Fruit fly (Drosophila melanogaster) whole organism, wandering third instar larva: Measurements from ENCODE around the gene Lip1.

Experiments used
- CG32264 ChIP-seq: fragments of 200-800 bp; sonication (Bioruptor generic); optimal IDR thresholded peaks from 2 replicates; lab custom pipeline; 2016; ENCODE audit warnings: missing biosample characterization, missing genetic modification characterization
- CG9705 ChIP-seq: fragments of 200-800 bp; sonication (Bioruptor generic); optimal IDR thresholded peaks from 2 replicates; lab custom pipeline; 2018; ENCODE audit warnings: missing biosample characterization, mild to moderate bottlenecking, missing genetic modification characterization
- CrebA ChIP-seq: fragments of 200-800 bp; sonication (Bioruptor generic); optimal IDR thresholded peaks from 2 replicates; lab custom pipeline; 2016; ENCODE audit warnings: missing biosample characterization, mild to moderate bottlenecking, missing genetic modification characterization, borderline replicate concordance
- Dfd ChIP-seq: fragments of >200 bp; optimal IDR thresholded peaks from 2 replicates; lab custom pipeline; 2017; ENCODE audit warnings: missing biosample characterization, missing genetic modification characterization
- Dif ChIP-seq: fragments of 200-275, 200-300 bp; sonication (Bioruptor generic); optimal IDR thresholded peaks from 2 replicates; lab custom pipeline; 2018; ENCODE audit warnings: missing biosample characterization, missing genetic modification characterization; ENCODE audit not compliant: partially characterized antibody
- GATAd ChIP-seq: sonication (Bioruptor generic); optimal IDR thresholded peaks from 2 replicates; lab custom pipeline; 2016; ENCODE audit warnings: missing biosample characterization, missing genetic modification characterization
- HLH106 ChIP-seq: fragments of 200-800 bp; optimal IDR thresholded peaks from 3 replicates; lab custom pipeline; 2019; ENCODE audit warnings: missing biosample characterization, mild to moderate bottlenecking, missing genetic modification characterization, moderate library complexity
- Hnf4 ChIP-seq: fragments of 200-800 bp; sonication (Bioruptor generic); optimal IDR thresholded peaks from 2 replicates; lab custom pipeline; 2016; ENCODE audit warnings: missing biosample characterization, mild to moderate bottlenecking, missing genetic modification characterization
- Hr78 ChIP-seq: fragments of >200 bp; optimal IDR thresholded peaks from 2 replicates; lab custom pipeline; 2017; ENCODE audit warnings: missing biosample characterization, missing genetic modification characterization
- Hr83 ChIP-seq: fragments of 200-300 bp; sonication (Bioruptor generic); optimal IDR thresholded peaks from 2 replicates; lab custom pipeline; 2016; ENCODE audit warnings: missing biosample characterization, mild to moderate bottlenecking, missing genetic modification characterization, moderate library complexity; ENCODE audit not compliant: poor library complexity, severe bottlenecking
- Jra ChIP-seq: sonication (Bioruptor generic); optimal IDR thresholded peaks from 2 replicates; lab custom pipeline; 2016; ENCODE audit warnings: missing biosample characterization, missing genetic modification characterization
- Mio ChIP-seq: sonication (Bioruptor generic); optimal IDR thresholded peaks from 2 replicates; lab custom pipeline; 2016; ENCODE audit warnings: missing biosample characterization, missing genetic modification characterization
- Myc ChIP-seq: fragments of >200 bp; optimal IDR thresholded peaks from 2 replicates; lab custom pipeline; 2017
- N ChIP-seq: fragments of >200 bp; optimal IDR thresholded peaks from 2 replicates; lab custom pipeline; 2018; ENCODE audit warnings: missing biosample characterization, missing external identifiers, missing genetic modification characterization
- OdsH ChIP-seq: fragments of 200-800 bp; sonication (Bioruptor generic); optimal IDR thresholded peaks from 2 replicates; lab custom pipeline; 2016; ENCODE audit warnings: missing biosample characterization, mild to moderate bottlenecking, missing genetic modification characterization
- Rel ChIP-seq, 2 experiments: fragments of 200-800 bp; sonication (Bioruptor generic) in 1 of 2; optimal IDR thresholded peaks; 2 replicates in 1 of 2; 3 replicates in 1 of 2; lab custom pipeline; 2016 to 2019; ENCODE audit warnings: mild to moderate bottlenecking in 2 of 2, missing biosample characterization in 2 of 2, missing genetic modification characterization in 2 of 2, moderate library complexity in 1 of 2
- Sp1 ChIP-seq: fragments of 200-800 bp; sonication (Bioruptor generic); optimal IDR thresholded peaks from 3 replicates; lab custom pipeline; 2019; ENCODE audit warnings: missing biosample characterization, mild to moderate bottlenecking, missing genetic modification characterization, moderate library complexity
- Vsx2 ChIP-seq: fragments of 200-300, 225-300 bp; sonication (Bioruptor generic); optimal IDR thresholded peaks from 2 replicates; lab custom pipeline; 2018; ENCODE audit warnings: missing biosample characterization, missing genetic modification characterization; ENCODE audit not compliant: partially characterized antibody
- br ChIP-seq: fragments of 200-800 bp; sonication (Bioruptor generic); optimal IDR thresholded peaks from 2 replicates; lab custom pipeline; 2016; ENCODE audit warnings: missing biosample characterization, missing genetic modification characterization
- brk ChIP-seq: fragments of 200-800 bp; sonication (Bioruptor generic); optimal IDR thresholded peaks from 2 replicates; lab custom pipeline; 2016; ENCODE audit warnings: missing biosample characterization, mild to moderate bottlenecking, missing genetic modification characterization
- dmrt93B ChIP-seq: fragments of 200-800 bp; sonication (Bioruptor generic); optimal IDR thresholded peaks from 2 replicates; lab custom pipeline; 2018; ENCODE audit warnings: missing biosample characterization, mild to moderate bottlenecking, missing genetic modification characterization
- ey ChIP-seq: fragments of 200-800 bp; sonication (Bioruptor generic); optimal IDR thresholded peaks from 2 replicates; lab custom pipeline; 2016; ENCODE audit warnings: missing biosample characterization, missing genetic modification characterization
- foxo ChIP-seq, 2 experiments: fragments of 200-800 bp; sonication (Bioruptor generic); optimal IDR thresholded peaks; 2 replicates in 1 of 2; 3 replicates in 1 of 2; lab custom pipeline; 2016 to 2017; ENCODE audit warnings: missing biosample characterization in 2 of 2, missing genetic modification characterization in 2 of 2
- fru ChIP-seq: fragments of 200-800 bp; sonication (Bioruptor generic); optimal IDR thresholded peaks from 3 replicates; lab custom pipeline; 2016; ENCODE audit warnings: missing biosample characterization, mild to moderate bottlenecking, missing genetic modification characterization
- h ChIP-seq: fragments of 200-800 bp; sonication (Bioruptor generic); optimal IDR thresholded peaks from 3 replicates; lab custom pipeline; 2016; ENCODE audit warnings: missing biosample characterization, mild to moderate bottlenecking, missing genetic modification characterization
- jim ChIP-seq: fragments of 175-275, 200-325 bp; sonication (Bioruptor generic); optimal IDR thresholded peaks from 2 replicates; lab custom pipeline; 2016; ENCODE audit warnings: missing biosample characterization, mild to moderate bottlenecking, missing genetic modification characterization
- lola ChIP-seq: fragments of >200 bp; optimal IDR thresholded peaks from 2 replicates; lab custom pipeline; 2017; ENCODE audit warnings: missing biosample characterization, missing genetic modification characterization
- pan ChIP-seq: fragments of >200 bp; optimal IDR thresholded peaks from 2 replicates; lab custom pipeline; 2017
- psq ChIP-seq: fragments of 200-800 bp; sonication (Bioruptor generic); optimal IDR thresholded peaks from 3 replicates; lab custom pipeline; 2017; ENCODE audit warnings: missing biosample characterization, mild to moderate bottlenecking, missing genetic modification characterization, moderate library complexity
- rgr ChIP-seq: fragments of 200-800 bp; sonication (Bioruptor generic); optimal IDR thresholded peaks from 3 replicates; lab custom pipeline; 2016; ENCODE audit warnings: missing biosample characterization, mild to moderate bottlenecking, missing genetic modification characterization
- sage ChIP-seq: fragments of 200-800 bp; sonication (Bioruptor generic); optimal IDR thresholded peaks from 2 replicates; lab custom pipeline; 2016; ENCODE audit warnings: missing biosample characterization, mild to moderate bottlenecking, missing genetic modification characterization
- sv ChIP-seq: fragments of 200-800 bp; sonication (Bioruptor generic); optimal IDR thresholded peaks from 3 replicates; lab custom pipeline; 2016; ENCODE audit warnings: missing biosample characterization, missing genetic modification characterization
- tai ChIP-seq: sonication (Bioruptor generic); optimal IDR thresholded peaks from 2 replicates; lab custom pipeline; 2016; ENCODE audit warnings: missing biosample characterization, missing genetic modification characterization
- usp ChIP-seq: fragments of >200 bp; optimal IDR thresholded peaks from 2 replicates; lab custom pipeline; 2017; ENCODE audit warnings: missing biosample characterization, missing genetic modification characterization
- woc ChIP-seq: sonication (Bioruptor generic); optimal IDR thresholded peaks from 2 replicates; lab custom pipeline; 2016; ENCODE audit warnings: missing biosample characterization, mild to moderate bottlenecking, missing genetic modification characterization

Lip1 gene

DNA sequence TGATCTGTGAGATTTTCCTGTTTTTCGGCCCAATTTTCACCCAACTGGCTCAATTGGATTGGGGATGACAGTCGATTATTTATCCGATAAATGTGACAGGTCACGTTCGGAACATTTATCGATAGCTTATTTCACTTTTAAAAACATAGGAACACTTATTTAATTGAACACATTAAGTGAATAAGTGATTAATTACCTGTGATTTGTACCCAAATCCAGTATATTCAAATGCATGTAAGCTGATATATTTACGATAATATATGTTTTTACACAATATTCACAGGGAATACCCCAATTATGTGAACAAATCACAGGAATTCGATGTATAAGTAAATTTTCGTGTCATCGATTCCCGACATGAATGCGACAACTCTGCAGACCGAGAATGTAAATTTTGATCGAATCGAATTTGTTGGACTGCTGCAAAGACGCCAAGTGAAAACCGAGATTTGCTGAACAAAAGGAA lies 31.0 kb upstream of the Lip1 start, which contains the start of the genes EMC3 and Dpy-30L1:
EMC3 (minus strand) TSS at position 81 of the 466 bp plus-strand sequence.
Dpy-30L1 (plus strand) TSS at position 311 of the 466 bp plus-strand sequence.
- TF ChIP-seq Rel (GFP tag; optimal IDR thresholded peaks at IDR 0.05; lab: Kevin White, UChicago) = no peak
- TF ChIP-seq Rel (tag; optimal IDR thresholded peaks at IDR 0.05; lab: Kevin White, UChicago) = peak; percentile 75
- TF ChIP-seq rgr (GFP tag; lab: Kevin White, UChicago) = no peak
- TF ChIP-seq dmrt93B (GFP tag; lab: Kevin White, UChicago) = no peak
- TF ChIP-seq lola (GFP tag; lab: Kevin White, UChicago) = no peak
- no peak for TF ChIP-seq sage (GFP tag; lab: Kevin White, UChicago)
- TF ChIP-seq ey (GFP tag; lab: Kevin White, UChicago) = peak; percentile 55
- TF ChIP-seq CrebA (GFP tag; lab: Kevin White, UChicago) = no peak
- TF ChIP-seq foxo (GFP tag; optimal IDR thresholded peaks at IDR 0.05; lab: Kevin White, UChicago) = no peak
- TF ChIP-seq Dfd (GFP tag; lab: Kevin White, UChicago) = no peak
- TF ChIP-seq pan (lab: Kevin White, UChicago) = no peak
- TF ChIP-seq Mio (GFP tag; lab: Kevin White, UChicago) = no peak
- no peak for TF ChIP-seq brk (GFP tag; lab: Kevin White, UChicago)
- TF ChIP-seq Vsx2 = no peak
- peak; percentile 32 for TF ChIP-seq fru (GFP tag; lab: Kevin White, UChicago)
- TF ChIP-seq jim = no peak
- peak; percentile 21 for TF ChIP-seq br (GFP tag; lab: Kevin White, UChicago)
- TF ChIP-seq HLH106 = peak; percentile 58
- TF ChIP-seq tai = no peak
- TF ChIP-seq Jra (GFP tag; lab: Kevin White, UChicago) = no peak
- no peak for TF ChIP-seq Dif (GFP tag; lab: Kevin White, UChicago)
- peak; percentile 65 for TF ChIP-seq h
- TF ChIP-seq Sp1 (GFP tag; lab: Kevin White, UChicago) = no peak
- TF ChIP-seq sv = no peak
- no peak for TF ChIP-seq Myc (lab: Kevin White, UChicago)
- TF ChIP-seq Hnf4 (GFP tag; lab: Kevin White, UChicago) = no peak
- TF ChIP-seq usp (GFP tag; lab: Kevin White, UChicago) = no peak
- TF ChIP-seq woc (GFP tag; lab: Kevin White, UChicago) = no peak
- peak; percentile 37 for TF ChIP-seq OdsH (GFP tag; lab: Kevin White, UChicago)
- no peak for TF ChIP-seq N (GFP tag; lab: Kevin White, UChicago)
- TF ChIP-seq Hr83 (GFP tag; lab: Kevin White, UChicago) = no peak
- peak; percentile 30 for TF ChIP-seq CG9705 (GFP tag; lab: Kevin White, UChicago)
- TF ChIP-seq psq (GFP tag; lab: Kevin White, UChicago) = peak; percentile 30
- no peak for TF ChIP-seq Hr78
- TF ChIP-seq CG32264 (GFP tag; lab: Kevin White, UChicago) = no peak
- peak; percentile 15 for TF ChIP-seq GATAd (GFP tag; lab: Kevin White, UChicago)

- TF ChIP-seq CrebA (GFP tag; lab: Kevin White, UChicago) = no peak
- no peak for TF ChIP-seq Myc (lab: Kevin White, UChicago)
- no peak for TF ChIP-seq pan (lab: Kevin White, UChicago)
- no peak for TF ChIP-seq psq (GFP tag; lab: Kevin White, UChicago)
These were observed 28.6 kb upstream of the Lip1 start, which contains the start of gene CG17118 for dm6 chr2L:10729955-10730354. Gene CG17118 (plus strand): TSS chr2L:10730255.

dm6 chr2L:10728751-10729150 lies 27.4 kb upstream of the Lip1 start, which contains the start of gene CG6443:
Gene CG6443 (plus strand): TSS chr2L:10728978.
- TF ChIP-seq Hnf4 (GFP tag; lab: Kevin White, UChicago) = no peak
- peak; percentile 50 for TF ChIP-seq sage (GFP tag; lab: Kevin White, UChicago)
- no peak for TF ChIP-seq Myc (lab: Kevin White, UChicago)
- TF ChIP-seq, all 38 proteins: peak for 1

- TF ChIP-seq foxo (GFP tag; optimal IDR thresholded peaks at IDR 0.05; lab: Kevin White, UChicago) (no peak), CG32264 (GFP tag; lab: Kevin White, UChicago) (no peak), fru (GFP tag; lab: Kevin White, UChicago) (no peak), h (no peak), Vsx2 (no peak), HLH106 (no peak), lola (GFP tag; lab: Kevin White, UChicago) (no peak), brk (GFP tag; lab: Kevin White, UChicago) (no peak), Hr83 (GFP tag; lab: Kevin White, UChicago) (no peak), Hr78 (no peak)
These were observed 22.6 kb upstream of the Lip1 start, which contains the start of gene CG6431 for dm6 chr2L:10723903-10724302. Gene CG6431 (plus strand): TSS chr2L:10724203.
